Worm (Caenorhabditis elegans) whole organism, L2 larva: ENCODE results near the gene F10E9.2.

Source experiments
- C34F6.9 ChIP-seq: fragments of 150-350 bp; optimal IDR thresholded peaks from 2 replicates; lab custom pipeline; 2014; ENCODE audit warnings: missing biosample characterization, missing genetic modification characterization
- F13H6.1 ChIP-seq: sonication (generic microtip); optimal IDR thresholded peaks from 2 replicates; lab custom pipeline; 2016; ENCODE audit warnings: missing genetic modification characterization, missing compliant biosample characterization
- R02D3.7 ChIP-seq: fragments of 150-350 bp; optimal IDR thresholded peaks from 2 replicates; lab custom pipeline; 2014; ENCODE audit warnings: missing biosample characterization, missing genetic modification characterization
- Y55F3AM.14 ChIP-seq: fragments of 200-800 bp; sonication (Bioruptor generic); optimal IDR thresholded peaks from 2 replicates; lab custom pipeline; 2018; ENCODE audit warnings: mild to moderate bottlenecking, missing genetic modification characterization, missing compliant biosample characterization
- alr-1 ChIP-seq: fragments of 150-350 bp; optimal IDR thresholded peaks from 2 replicates; lab custom pipeline; 2014; ENCODE audit warnings: missing biosample characterization, missing genetic modification characterization
- aly-2 ChIP-seq: fragments of 150-350 bp; optimal IDR thresholded peaks from 2 replicates; lab custom pipeline; 2014; ENCODE audit warnings: missing biosample characterization, missing genetic modification characterization
- ama-1 ChIP-seq: fragments of 150-350 bp; optimal IDR thresholded peaks from 2 replicates; lab custom pipeline; 2018; ENCODE audit warnings: inconsistent platforms
- blmp-1 ChIP-seq: sonication (generic microtip); optimal IDR thresholded peaks from 2 replicates; lab custom pipeline; 2017; ENCODE audit warnings: missing genetic modification characterization, mild to moderate bottlenecking, missing compliant biosample characterization, antibody characterized with exemption, moderate library complexity; ENCODE audit not compliant: insufficient read depth
- ceh-82 ChIP-seq: fragments of 150-350 bp; optimal IDR thresholded peaks from 2 replicates; lab custom pipeline; 2014; ENCODE audit warnings: missing biosample characterization, missing genetic modification characterization
- crh-2 ChIP-seq: sonication (generic microtip); optimal IDR thresholded peaks from 2 replicates; lab custom pipeline; 2017; ENCODE audit warnings: missing biosample characterization, missing genetic modification characterization
- egl-27 ChIP-seq: sonication (generic microtip); optimal IDR thresholded peaks from 3 replicates; lab custom pipeline; 2017; ENCODE audit warnings: missing biosample characterization, missing genetic modification reagents, missing genetic modification characterization
- elt-1 ChIP-seq: fragments of 150-350 bp; optimal IDR thresholded peaks from 2 replicates; lab custom pipeline; 2014; ENCODE audit warnings: missing biosample characterization, missing genetic modification characterization
- elt-3 ChIP-seq: sonication (generic microtip); optimal IDR thresholded peaks from 2 replicates; lab custom pipeline; 2017; ENCODE audit warnings: missing biosample characterization, missing genetic modification characterization
- fos-1 ChIP-seq: fragments of 150-350 bp; optimal IDR thresholded peaks from 2 replicates; lab custom pipeline; 2014; ENCODE audit warnings: missing biosample characterization, missing genetic modification characterization
- gmeb-1 ChIP-seq: fragments of 150-350 bp; optimal IDR thresholded peaks from 2 replicates; lab custom pipeline; 2014; ENCODE audit warnings: missing biosample characterization, missing genetic modification characterization
- lin-11 ChIP-seq: fragments of 150-350 bp; sonication (generic microtip); optimal IDR thresholded peaks from 2 replicates; lab custom pipeline; 2014; ENCODE audit warnings: missing biosample characterization, missing genetic modification characterization, inconsistent platforms, mixed read lengths
- lin-13 ChIP-seq: fragments of 150-350 bp; optimal IDR thresholded peaks from 2 replicates; lab custom pipeline; 2014; ENCODE audit warnings: missing biosample characterization, missing genetic modification reagents, missing genetic modification characterization
- lin-39 ChIP-seq: fragments of 150-350 bp; optimal IDR thresholded peaks from 2 replicates; lab custom pipeline; 2014; ENCODE audit warnings: missing biosample characterization, missing genetic modification reagents, missing genetic modification characterization
- lsy-2 ChIP-seq, 2 experiments: fragments of 150-350 bp in 1 of 2; sonication (generic microtip) in 1 of 2; optimal IDR thresholded peaks; 2 replicates each; lab custom pipeline; 2014 to 2017; ENCODE audit warnings: missing biosample characterization in 2 of 2, missing genetic modification characterization in 2 of 2
- mab-5 ChIP-seq: fragments of 150-350 bp; optimal IDR thresholded peaks from 2 replicates; lab custom pipeline; 2014; ENCODE audit warnings: missing biosample characterization, missing genetic modification characterization
- mbf-1 ChIP-seq: sonication (generic microtip); optimal IDR thresholded peaks from 2 replicates; lab custom pipeline; 2017; ENCODE audit warnings: missing biosample characterization, missing genetic modification characterization
- mdl-1 ChIP-seq, 2 experiments: fragments of 150-350 bp in 1 of 2; sonication (generic microtip) in 1 of 2; optimal IDR thresholded peaks; 2 replicates each; lab custom pipeline; 2017; ENCODE audit warnings: missing biosample characterization in 2 of 2, missing genetic modification characterization in 2 of 2
- nhr-10 ChIP-seq: sonication (generic microtip); optimal IDR thresholded peaks from 2 replicates; lab custom pipeline; 2017; ENCODE audit warnings: missing biosample characterization, missing genetic modification characterization
- nhr-11 ChIP-seq: fragments of 150-350 bp; optimal IDR thresholded peaks from 2 replicates; lab custom pipeline; 2014; ENCODE audit warnings: missing biosample characterization, missing genetic modification characterization
- nhr-12 ChIP-seq: fragments of 150-350 bp; optimal IDR thresholded peaks from 2 replicates; lab custom pipeline; 2014; ENCODE audit warnings: missing biosample characterization, missing genetic modification characterization
- nhr-129 ChIP-seq: fragments of 150-350 bp; optimal IDR thresholded peaks from 2 replicates; lab custom pipeline; 2014; ENCODE audit warnings: missing biosample characterization, missing genetic modification characterization
- nhr-21 ChIP-seq: fragments of 150-350 bp; optimal IDR thresholded peaks from 2 replicates; lab custom pipeline; 2014; ENCODE audit warnings: missing biosample characterization, missing genetic modification characterization
- nhr-237 ChIP-seq: fragments of 150-350 bp; optimal IDR thresholded peaks from 2 replicates; lab custom pipeline; 2014; ENCODE audit warnings: missing biosample characterization, missing genetic modification characterization
- nhr-6 ChIP-seq: fragments of 150-350 bp; optimal IDR thresholded peaks from 2 replicates; lab custom pipeline; 2014; ENCODE audit warnings: missing biosample characterization, missing genetic modification characterization
- peb-1 ChIP-seq: fragments of 150-350 bp; optimal IDR thresholded peaks from 2 replicates; lab custom pipeline; 2014; ENCODE audit warnings: missing biosample characterization, missing genetic modification characterization
- sem-4 ChIP-seq: fragments of 150-350 bp; optimal IDR thresholded peaks from 2 replicates; lab custom pipeline; 2014; ENCODE audit warnings: missing biosample characterization, missing genetic modification reagents, missing genetic modification characterization
- skn-1 ChIP-seq: sonication (generic microtip); optimal IDR thresholded peaks from 2 replicates; lab custom pipeline; 2017; ENCODE audit warnings: missing biosample characterization, missing genetic modification characterization
- sma-3 ChIP-seq: sonication (generic microtip); optimal IDR thresholded peaks from 2 replicates; lab custom pipeline; 2016; ENCODE audit warnings: missing genetic modification reagents, missing genetic modification characterization, missing compliant biosample characterization
- sma-9 ChIP-seq, 2 experiments: fragments of 150-350 bp in 1 of 2; sonication (generic microtip) in 1 of 2; optimal IDR thresholded peaks; 2 replicates each; lab custom pipeline; 2014 to 2016; ENCODE audit warnings: missing genetic modification characterization in 2 of 2, mild to moderate bottlenecking in 1 of 2, missing biosample characterization in 1 of 2, missing compliant biosample characterization in 1 of 2, missing genetic modification reagents in 1 of 2, moderate library complexity in 1 of 2
- snpc-4 ChIP-seq: fragments of 150-350 bp; optimal IDR thresholded peaks from 2 replicates; lab custom pipeline; 2014; ENCODE audit warnings: missing biosample characterization, missing genetic modification characterization
- unc-39 ChIP-seq: fragments of 150-350 bp; optimal IDR thresholded peaks from 2 replicates; lab custom pipeline; 2014; ENCODE audit warnings: missing biosample characterization, missing genetic modification characterization
- unc-55 ChIP-seq: fragments of 150-350 bp; sonication (generic microtip); optimal IDR thresholded peaks from 3 replicates; lab custom pipeline; 2014; ENCODE audit warnings: missing biosample characterization, missing genetic modification reagents, missing genetic modification characterization
- zag-1 ChIP-seq: fragments of 150-350 bp; optimal IDR thresholded peaks from 2 replicates; lab custom pipeline; 2014; ENCODE audit warnings: missing biosample characterization, missing genetic modification characterization
- ztf-1 ChIP-seq: fragments of 200-800 bp; sonication (Bioruptor generic); conservative IDR thresholded peaks from 2 replicates; pipeline ENCODE4 v1.3.6; 2022; ENCODE audit warnings: missing genetic modification characterization, missing compliant biosample characterization
- ztf-11 ChIP-seq: sonication (generic microtip); optimal IDR thresholded peaks from 2 replicates; lab custom pipeline; 2017; ENCODE audit warnings: missing biosample characterization, missing genetic modification characterization
- ztf-4 ChIP-seq: fragments of 150-350 bp; optimal IDR thresholded peaks from 2 replicates; lab custom pipeline; 2014; ENCODE audit warnings: missing biosample characterization, missing genetic modification characterization

The F10E9.2 gene

ce11 chrIII:8300860-8301396, 11.6 kb upstream of the F10E9.2 start:
- no peak for TF ChIP-seq lin-39 (tag; lab: Kevin White, UChicago)
- no peak for TF ChIP-seq ceh-82 (tag; lab: Kevin White, UChicago)
- no peak for TF ChIP-seq crh-2
- TF ChIP-seq F13H6.1 (tag; lab: Kevin White, UChicago) = no peak
- no peak for TF ChIP-seq nhr-12 (tag; lab: Kevin White, UChicago)
- TF ChIP-seq ztf-11 (tag; lab: Kevin White, UChicago) = no peak
- no peak for TF ChIP-seq mab-5
- no peak for TF ChIP-seq blmp-1 (tag; lab: Kevin White, UChicago)
- TF ChIP-seq alr-1 (tag; lab: Kevin White, UChicago) = no peak
- no peak for TF ChIP-seq peb-1 (tag; lab: Kevin White, UChicago)
- TF ChIP-seq skn-1 (tag; lab: Kevin White, UChicago) = no peak
- TF ChIP-seq elt-3 = no peak
- no peak for TF ChIP-seq mdl-1 (tag; optimal IDR thresholded peaks at IDR 0.05; lab: Kevin White, UChicago)
- TF ChIP-seq nhr-6 (tag; lab: Kevin White, UChicago) = no peak
- no peak for TF ChIP-seq mbf-1 (tag; lab: Kevin White, UChicago)
- no peak for TF ChIP-seq ama-1 (lab: Kevin White, UChicago)
- TF ChIP-seq sem-4 (tag; lab: Kevin White, UChicago) = no peak
- TF ChIP-seq nhr-21 (tag; lab: Kevin White, UChicago) = no peak
- TF ChIP-seq egl-27 (tag; lab: Kevin White, UChicago) = no peak

- TF ChIP-seq F13H6.1 (tag; lab: Kevin White, UChicago) = no peak
- TF ChIP-seq ztf-4 (tag; lab: Kevin White, UChicago) = no peak
- TF ChIP-seq nhr-11 (tag; lab: Kevin White, UChicago) = no peak
- TF ChIP-seq lin-13 (GFP tag; lab: Kevin White, UChicago) = no peak
- no peak for TF ChIP-seq fos-1 (tag; lab: Kevin White, UChicago)
- no peak for TF ChIP-seq nhr-129 (tag; lab: Kevin White, UChicago)
- TF ChIP-seq nhr-237 (tag; lab: Kevin White, UChicago) = no peak
- no peak for TF ChIP-seq unc-39 (tag; lab: Kevin White, UChicago)
- no peak for TF ChIP-seq lin-11
- TF ChIP-seq ztf-11 (tag; lab: Kevin White, UChicago) = no peak
These were observed 9.1 kb upstream of the F10E9.2 start for ce11 chrIII:8303440-8303839.

DNA sequence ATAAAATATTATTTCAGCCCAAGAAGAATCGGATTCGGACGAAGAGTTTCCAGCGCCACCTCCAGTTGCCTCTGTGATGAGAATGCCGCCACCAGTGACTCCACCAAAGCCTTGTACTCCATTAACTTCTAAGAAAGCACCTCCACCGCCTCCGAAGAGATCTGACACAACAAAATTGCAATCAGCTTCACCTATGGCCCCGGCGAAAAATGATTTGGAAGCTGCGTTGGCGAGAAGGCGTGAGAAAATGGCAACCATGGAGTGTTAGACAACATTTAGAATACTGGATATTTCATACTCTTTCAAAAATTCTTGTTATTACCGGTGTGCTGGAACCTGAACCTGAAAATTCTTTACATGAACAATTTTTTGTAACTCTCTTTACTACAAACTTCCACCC, 7.2 kb upstream of the F10E9.2 start:
- no peak for TF ChIP-seq fos-1 (tag; lab: Kevin White, UChicago)
- no peak for TF ChIP-seq peb-1 (tag; lab: Kevin White, UChicago)
- TF ChIP-seq nhr-129 (tag; lab: Kevin White, UChicago) = no peak
- no peak for TF ChIP-seq nhr-21 (tag; lab: Kevin White, UChicago)
- TF ChIP-seq, all 48 proteins: peak for 0

ce11 chrIII:8305816-8306215, 6.7 kb upstream of the F10E9.2 start:
- TF ChIP-seq sem-4 (tag; lab: Kevin White, UChicago) (no peak), C34F6.9 (tag; lab: Kevin White, UChicago) (no peak), ztf-1 (GFP tag; lab: Robert Waterston, UW) (no peak), Y55F3AM.14 (GFP tag; lab: Kevin White, UChicago) (no peak), lin-39 (tag; lab: Kevin White, UChicago) (no peak), peb-1 (tag; lab: Kevin White, UChicago) (no peak), nhr-21 (tag; lab: Kevin White, UChicago) (no peak), nhr-12 (tag; lab: Kevin White, UChicago) (no peak), aly-2 (tag; lab: Kevin White, UChicago) (no peak), R02D3.7 (tag; lab: Kevin White, UChicago) (no peak), F13H6.1 (tag; lab: Kevin White, UChicago) (no peak)
- TF ChIP-seq, all 48 proteins: peak for 0

DNA sequence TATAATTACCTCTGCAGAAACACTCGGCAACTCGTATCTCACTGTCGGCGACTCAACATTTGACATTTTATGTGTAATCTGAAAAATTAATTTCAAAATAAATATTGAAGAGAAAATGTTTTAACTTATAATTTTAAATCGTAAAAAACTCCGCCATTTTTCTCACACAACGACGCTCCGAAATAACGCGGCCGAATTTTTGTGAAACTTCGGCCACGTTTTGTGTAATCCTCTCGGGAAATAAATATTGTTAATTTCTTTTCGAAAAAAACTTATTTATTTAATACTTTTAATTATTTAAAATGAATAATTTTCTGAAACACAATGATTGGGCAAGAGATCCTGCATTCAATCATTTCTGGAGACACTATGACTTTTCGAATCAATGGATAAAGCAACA, 5.1 kb upstream of the F10E9.2 start, which contains the start of the genes F10E9.7 and F10E9.5:
Gene F10E9.7, minus strand, starts transcription at position 86 of the 400 bp plus-strand sequence.
Gene F10E9.5, plus strand, starts transcription at position 237 of the 400 bp plus-strand sequence.
- TF ChIP-seq gmeb-1 (tag; lab: Kevin White, UChicago) = peak; percentile 92
- TF ChIP-seq nhr-11 (tag; lab: Kevin White, UChicago) = no peak
- TF ChIP-seq lsy-2 (tag; optimal IDR thresholded peaks at IDR 0.05; lab: Kevin White, UChicago) = peak; percentile 75 to 96
- TF ChIP-seq blmp-1 (tag; lab: Kevin White, UChicago) = peak; percentile 56
- peak; percentile 84 for TF ChIP-seq lin-13 (GFP tag; lab: Kevin White, UChicago)
- TF ChIP-seq fos-1 (tag; lab: Kevin White, UChicago) = peak; percentile 84
- TF ChIP-seq nhr-12 (tag; lab: Kevin White, UChicago) = no peak
- peak; percentile 94 for TF ChIP-seq C34F6.9 (tag; lab: Kevin White, UChicago)
- peak; percentile 77 for TF ChIP-seq snpc-4
- TF ChIP-seq mdl-1 (tag; optimal IDR thresholded peaks at IDR 0.05; lab: Kevin White, UChicago) = no peak
- TF ChIP-seq nhr-237 (tag; lab: Kevin White, UChicago) = no peak
- peak; percentile 89 for TF ChIP-seq F13H6.1 (tag; lab: Kevin White, UChicago)
- TF ChIP-seq ceh-82 (tag; lab: Kevin White, UChicago) = no peak
- peak; percentile 27 for TF ChIP-seq mab-5
- peak; percentile 95 for TF ChIP-seq sem-4 (tag; lab: Kevin White, UChicago)
- TF ChIP-seq unc-55 (GFP tag; lab: Kevin White, UChicago) = peak; percentile 92
- peak; percentile 96 for TF ChIP-seq sma-9 (GFP tag; optimal IDR thresholded peaks at IDR 0.05; lab: Kevin White, UChicago)
- no peak for TF ChIP-seq sma-9 (tag; optimal IDR thresholded peaks at IDR 0.05; lab: Kevin White, UChicago)
- no peak for TF ChIP-seq zag-1 (tag; lab: Kevin White, UChicago)
- TF ChIP-seq nhr-10 (tag; lab: Kevin White, UChicago) = peak; percentile 40
- TF ChIP-seq nhr-21 (tag; lab: Kevin White, UChicago) = peak; percentile 74
- peak; percentile 46 for TF ChIP-seq lin-11
- TF ChIP-seq elt-1 (tag; lab: Kevin White, UChicago) = no peak
- TF ChIP-seq ztf-4 (tag; lab: Kevin White, UChicago) = peak; percentile 67
- TF ChIP-seq ama-1 (lab: Kevin White, UChicago) = no peak
- peak; percentile 96 for TF ChIP-seq sma-3
